Fruit fly (Drosophila melanogaster) whole organism, pupa: ENCODE measurements around the gene Gr61a.
A peak's percentile ranks its signal among the peaks of the same experiment; 100 is the strongest.

ENCODE experiments used
- CG10348 ChIP-seq: fragments of 200-800 bp; sonication (Bioruptor generic); IDR thresholded peaks from 2 replicates; pipeline ENCODE4 v1.3.6; 2022; ENCODE audit warnings: missing biosample characterization, missing genetic modification characterization
- CG12605 ChIP-seq: fragments of 200-800 bp; sonication (Bioruptor generic); IDR thresholded peaks from 2 replicates; pipeline ENCODE4 v1.3.6; 2022; ENCODE audit warnings: missing biosample characterization, missing genetic modification characterization
- CG13204 ChIP-seq: fragments of 200-800 bp; sonication (Bioruptor generic); optimal IDR thresholded peaks from 2 replicates; lab custom pipeline; 2018; ENCODE audit warnings: missing biosample characterization, mild to moderate bottlenecking, missing genetic modification characterization, moderate library complexity
- CG14655 ChIP-seq: fragments of 200-800 bp; sonication (Bioruptor generic); optimal IDR thresholded peaks from 3 replicates; lab custom pipeline; 2017; ENCODE audit warnings: mild to moderate bottlenecking, missing biosample characterization, missing genetic modification reagents, missing genetic modification characterization
- CG15710 ChIP-seq: fragments of 200-800 bp; sonication (Bioruptor generic); optimal IDR thresholded peaks from 2 replicates; lab custom pipeline; 2018; ENCODE audit warnings: missing biosample characterization, mild to moderate bottlenecking, missing genetic modification characterization, moderate library complexity
- CG17806 ChIP-seq: fragments of 200-800 bp; sonication (Bioruptor generic); optimal IDR thresholded peaks from 2 replicates; lab custom pipeline; 2018; ENCODE audit warnings: missing biosample characterization, mild to moderate bottlenecking, missing genetic modification characterization, moderate library complexity
- CG32121 ChIP-seq: fragments of 200-800 bp; sonication (Bioruptor generic); IDR thresholded peaks from 2 replicates; pipeline ENCODE4 v1.3.6; 2022; ENCODE audit warnings: missing biosample characterization, missing genetic modification characterization
- CG34367 ChIP-seq: fragments of 200-800 bp; sonication (Bioruptor generic); optimal IDR thresholded peaks from 2 replicates; lab custom pipeline; 2018; ENCODE audit warnings: missing biosample characterization, mild to moderate bottlenecking, missing genetic modification characterization
- CG4496 ChIP-seq: fragments of 200-800 bp; sonication (Bioruptor generic); IDR thresholded peaks from 3 replicates; pipeline ENCODE4 v1.3.6; 2022; ENCODE audit warnings: missing biosample characterization, missing genetic modification characterization
- CG8159 ChIP-seq: fragments of 200-800 bp; sonication (Bioruptor generic); optimal IDR thresholded peaks from 3 replicates; lab custom pipeline; 2018; ENCODE audit warnings: missing biosample characterization, mild to moderate bottlenecking, missing genetic modification characterization, moderate library complexity
- CG8301 ChIP-seq: fragments of 200-800 bp; sonication (Bioruptor generic); optimal IDR thresholded peaks from 2 replicates; lab custom pipeline; 2018; ENCODE audit warnings: missing biosample characterization, mild to moderate bottlenecking, missing genetic modification characterization
- CG9948 ChIP-seq: fragments of 200-800 bp; sonication (Bioruptor generic); optimal IDR thresholded peaks from 2 replicates; lab custom pipeline; 2018; ENCODE audit warnings: missing biosample characterization, mild to moderate bottlenecking, missing genetic modification characterization, moderate library complexity
- D1 ChIP-seq: fragments of 200-800 bp; sonication (Bioruptor generic); optimal IDR thresholded peaks from 2 replicates; lab custom pipeline; 2018; ENCODE audit warnings: missing biosample characterization, mild to moderate bottlenecking, missing genetic modification characterization, moderate library complexity
- EcR ChIP-seq: fragments of 200-800 bp; sonication (Bioruptor generic); optimal IDR thresholded peaks from 3 replicates; lab custom pipeline; 2019; ENCODE audit warnings: missing biosample characterization, missing genetic modification characterization, mild to moderate bottlenecking, moderate library complexity, missing genetic modification reagents
- Ets98B ChIP-seq: fragments of 200-800 bp; sonication (Bioruptor generic); IDR thresholded peaks from 2 replicates; pipeline ENCODE4 v1.3.6; 2022; ENCODE audit warnings: missing biosample characterization, missing genetic modification characterization
- Pif1A ChIP-seq: fragments of 200-800 bp; sonication (Bioruptor generic); optimal IDR thresholded peaks from 3 replicates; lab custom pipeline; 2016; ENCODE audit warnings: missing biosample characterization, missing genetic modification characterization
- Pif1B ChIP-seq: fragments of 200-800 bp; sonication (Bioruptor generic); optimal IDR thresholded peaks from 3 replicates; lab custom pipeline; 2016; ENCODE audit warnings: missing biosample characterization, missing genetic modification characterization
- Snoo ChIP-seq: fragments of 200-800 bp; sonication (Bioruptor generic); optimal IDR thresholded peaks from 3 replicates; lab custom pipeline; 2017; ENCODE audit warnings: missing biosample characterization, mild to moderate bottlenecking, missing genetic modification characterization, inconsistent platforms
- fd96Ca ChIP-seq: fragments of 200-800 bp; sonication (Bioruptor generic); IDR thresholded peaks from 3 replicates; pipeline ENCODE4 v1.3.6; 2022; ENCODE audit warnings: missing biosample characterization, missing genetic modification characterization
- gl ChIP-seq: fragments of 200-800 bp; sonication (Bioruptor generic); optimal IDR thresholded peaks from 2 replicates; lab custom pipeline; 2018; ENCODE audit warnings: missing biosample characterization, mild to moderate bottlenecking, missing genetic modification characterization
- rn ChIP-seq: fragments of 200-800 bp; sonication (Bioruptor generic); IDR thresholded peaks from 2 replicates; pipeline ENCODE4 v1.3.6; 2022; ENCODE audit warnings: missing biosample characterization, missing genetic modification characterization

Gene Gr61a

DNA sequence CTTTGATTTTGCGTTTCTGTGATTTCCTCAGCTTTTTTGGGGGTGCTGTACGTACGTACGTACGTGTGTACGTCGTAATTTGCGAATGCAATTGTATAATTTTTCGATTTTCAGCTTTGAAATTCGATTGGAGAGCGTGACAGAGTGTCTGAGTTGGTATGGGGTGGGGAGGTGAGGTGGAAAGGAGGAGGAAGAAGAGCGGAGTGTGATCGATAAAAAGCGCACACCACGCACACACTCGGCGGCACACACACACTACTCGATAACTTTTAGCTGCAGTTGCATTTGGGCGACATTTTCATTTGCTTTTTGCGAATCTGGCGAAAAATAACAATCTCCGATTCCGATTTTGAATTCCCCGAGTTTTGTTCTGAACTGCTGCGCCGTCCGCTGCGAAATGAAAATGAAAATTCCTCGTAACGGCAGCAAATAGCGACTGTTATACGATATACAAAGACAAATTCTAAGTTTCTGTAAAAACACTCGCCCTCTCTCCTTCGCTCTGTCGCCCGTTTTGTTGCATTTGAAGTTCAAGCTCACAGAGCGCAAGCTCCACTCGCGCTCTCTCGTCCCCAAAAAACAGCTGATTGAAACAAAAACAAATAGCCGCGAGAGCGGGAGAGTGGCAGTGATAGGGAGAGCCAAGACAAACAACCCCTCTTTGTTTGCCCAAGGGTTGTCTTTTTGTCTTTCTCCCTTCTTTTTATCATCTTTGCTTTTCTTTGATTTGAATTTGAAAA lies 40.4 kb downstream of the Gr61a start, which contains the start of gene CG13907:
Gene CG13907 (minus strand): TSS at position 518 of the 740 bp plus-strand sequence.
- TF ChIP-seq Pif1A (GFP tag; lab: Kevin White, UChicago) (peak; percentile 5), CG12605 (GFP tag; lab: Robert Waterston, UW) (peak; percentile 47; the same call in 1 of the 2 replicates), EcR (GFP tag; lab: Kevin White, UChicago) (peak; percentile 12), CG32121 (peak; percentile 29; the same call in 1 of the 2 replicates), CG9948 (no peak), CG10348 (GFP tag; lab: Robert Waterston, UW) (no peak), CG4496 (GFP tag; lab: Robert Waterston, UW) (peak; percentile 52; the same call in 2 of the 3 replicates)

DNA sequence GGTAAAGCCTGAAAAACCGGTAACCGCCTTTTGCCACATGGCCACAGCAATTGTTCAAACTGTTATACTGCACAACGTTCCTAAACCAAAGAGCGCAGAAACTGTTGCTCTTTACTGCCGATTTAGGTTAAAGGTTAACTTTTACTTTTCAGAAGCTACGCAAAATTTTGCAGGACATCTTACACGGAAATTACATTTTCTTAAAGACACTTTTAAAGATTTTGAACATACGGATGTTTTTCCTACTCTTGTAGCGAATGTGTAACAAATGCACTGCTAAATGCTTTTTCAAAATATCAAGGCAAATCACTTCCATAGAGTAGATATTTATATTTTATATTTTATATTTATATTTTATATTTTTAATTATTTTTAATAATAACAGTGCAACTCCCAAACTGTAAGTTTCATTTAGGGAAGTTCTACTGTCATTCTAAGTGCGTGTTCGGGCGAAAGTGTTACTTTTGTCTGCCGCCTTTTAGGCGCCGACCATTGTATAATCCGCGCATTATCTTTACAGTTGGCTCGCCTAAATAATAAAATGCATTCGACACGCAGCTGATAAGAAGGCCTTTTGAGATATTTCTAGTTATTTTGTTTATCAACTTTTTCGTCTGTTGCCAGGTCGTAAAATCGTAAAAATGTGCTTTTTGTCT lies 41.1 kb downstream of the Gr61a start:
- TF ChIP-seq CG15710 (no peak), CG8159 (no peak), Ets98B (GFP tag; lab: Robert Waterston, UW) (no peak)

DNA sequence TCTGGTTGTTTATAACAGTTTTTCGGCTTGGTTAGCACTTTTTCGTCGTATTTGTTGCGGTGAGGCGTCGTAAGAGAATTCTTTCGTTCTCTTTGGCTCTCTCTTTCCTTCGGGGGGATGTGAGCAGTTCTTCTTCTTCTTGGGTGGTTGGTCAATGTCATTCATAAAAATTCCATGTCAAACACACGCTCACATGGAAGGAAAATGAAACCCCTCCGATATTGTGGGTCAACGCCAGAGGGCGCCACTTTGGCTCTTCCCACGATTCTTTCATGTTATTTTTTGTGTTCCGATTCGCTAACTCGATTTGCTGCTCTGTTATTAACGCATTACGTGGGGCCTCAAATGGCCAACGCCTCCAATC lies 41.6 kb downstream of the Gr61a start:
- TF ChIP-seq Snoo (tag; lab: Kevin White, UChicago) (no peak), CG14655 (GFP tag; lab: Kevin White, UChicago) (no peak), CG17806 (tag; lab: Kevin White, UChicago) (no peak), CG12605 (GFP tag; lab: Robert Waterston, UW) (no peak), CG8301 (tag; lab: Kevin White, UChicago) (no peak), rn (GFP tag; lab: Robert Waterston, UW) (no peak), CG34367 (tag; lab: Kevin White, UChicago) (no peak), Pif1A (GFP tag; lab: Kevin White, UChicago) (no peak), gl (tag; lab: Kevin White, UChicago) (no peak), Pif1B (no peak), D1 (tag; lab: Kevin White, UChicago) (no peak), CG32121 (no peak), fd96Ca (GFP tag; lab: Robert Waterston, UW) (no peak), CG9948 (no peak), EcR (GFP tag; lab: Kevin White, UChicago) (no peak), CG15710 (no peak), CG13204 (GFP tag; lab: Kevin White, UChicago) (no peak), CG4496 (GFP tag; lab: Robert Waterston, UW) (no peak)

DNA sequence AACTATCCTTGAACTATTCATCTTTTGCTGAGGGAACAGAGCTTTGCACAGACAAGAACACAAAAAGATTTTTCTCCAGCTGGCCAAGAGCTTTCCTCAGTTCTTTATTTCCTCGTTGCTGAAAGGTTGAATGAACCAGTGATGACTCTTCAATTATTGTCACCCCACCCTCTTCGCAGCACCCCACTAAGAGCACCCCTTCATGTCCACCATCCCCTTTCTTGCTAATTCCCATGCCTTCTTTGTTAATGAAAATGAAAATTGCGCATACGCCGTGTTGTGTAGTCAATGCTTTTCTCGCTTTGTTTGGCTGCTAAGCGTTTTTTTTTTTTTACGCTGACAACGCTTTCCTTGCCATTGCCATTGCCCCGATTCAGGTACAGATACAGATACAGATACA lies 42.5 kb downstream of the Gr61a start:
- TF ChIP-seq EcR (GFP tag; lab: Kevin White, UChicago) = peak; percentile 92
- no peak for TF ChIP-seq CG12605 (GFP tag; lab: Robert Waterston, UW)

DNA sequence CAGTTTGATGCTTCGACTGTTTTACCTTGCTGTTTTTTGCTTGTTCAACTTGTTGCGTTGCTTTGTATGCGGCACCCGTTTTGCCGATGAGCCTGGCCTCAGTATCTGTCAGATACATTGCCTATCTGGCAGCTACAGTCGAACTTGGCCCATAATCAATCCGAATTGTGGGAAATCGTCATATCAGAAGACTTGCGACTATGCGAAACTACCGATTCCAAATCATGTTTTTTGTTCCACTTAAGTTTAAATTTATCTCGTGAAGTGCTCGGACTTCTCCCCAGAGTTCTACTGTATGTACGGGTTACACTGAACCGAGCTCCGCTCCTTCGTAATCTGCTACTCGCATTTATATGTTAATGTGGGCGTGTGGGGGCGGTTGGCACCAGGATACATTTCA lies 43.0 kb downstream of the Gr61a start:
- TF ChIP-seq CG10348 (GFP tag; lab: Robert Waterston, UW) = no peak
- no peak for TF ChIP-seq Snoo (tag; lab: Kevin White, UChicago)
- no peak for TF ChIP-seq D1 (tag; lab: Kevin White, UChicago)
- TF ChIP-seq Pif1A (GFP tag; lab: Kevin White, UChicago) = no peak
- no peak for TF ChIP-seq CG13204 (GFP tag; lab: Kevin White, UChicago)
- 0 out of 3 replicates have a peak, but pooled peaks have one; percentile 52 for TF ChIP-seq fd96Ca (GFP tag; lab: Robert Waterston, UW)
- no peak for TF ChIP-seq CG34367 (tag; lab: Kevin White, UChicago)
- no peak for TF ChIP-seq CG12605 (GFP tag; lab: Robert Waterston, UW)
- TF ChIP-seq EcR (GFP tag; lab: Kevin White, UChicago) = no peak
- TF ChIP-seq CG8301 (tag; lab: Kevin White, UChicago) = no peak
- TF ChIP-seq CG15710 = no peak
- no peak for TF ChIP-seq CG32121
- peak; percentile 40 for TF ChIP-seq Ets98B (GFP tag; lab: Robert Waterston, UW)
- no peak for TF ChIP-seq CG17806 (tag; lab: Kevin White, UChicago)
- peak; percentile 68; the same call in 2 of the 3 replicates for TF ChIP-seq CG4496 (GFP tag; lab: Robert Waterston, UW)
- TF ChIP-seq Pif1B = no peak
- TF ChIP-seq rn (GFP tag; lab: Robert Waterston, UW) = no peak
- no peak for TF ChIP-seq CG14655 (GFP tag; lab: Kevin White, UChicago)
- peak; percentile 33 for TF ChIP-seq CG8159
- no peak for TF ChIP-seq gl (tag; lab: Kevin White, UChicago)
- TF ChIP-seq CG9948 = no peak

DNA sequence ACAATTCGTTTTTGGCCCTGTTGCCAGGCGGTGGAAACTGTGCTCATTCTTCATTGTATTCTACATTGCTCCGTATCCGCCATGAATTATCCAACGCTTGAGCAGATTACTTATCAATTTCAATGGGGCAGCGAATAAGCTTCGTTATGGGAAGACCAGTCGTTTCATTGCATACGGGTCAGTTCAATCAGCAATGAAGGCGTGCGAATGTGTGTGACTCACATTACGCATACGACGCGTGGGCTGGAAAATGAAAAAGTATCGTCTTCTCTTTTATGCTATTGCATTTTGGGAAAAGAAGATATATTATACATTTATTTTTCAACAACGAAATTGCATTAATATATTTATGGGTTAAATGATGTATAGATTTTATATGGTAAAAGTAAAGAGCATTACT lies 43.8 kb downstream of the Gr61a start:
- TF ChIP-seq CG17806 (tag; lab: Kevin White, UChicago) = no peak
- TF ChIP-seq gl (tag; lab: Kevin White, UChicago) = no peak
- TF ChIP-seq CG12605 (GFP tag; lab: Robert Waterston, UW) = no peak
- no peak for TF ChIP-seq CG14655 (GFP tag; lab: Kevin White, UChicago)
- no peak for TF ChIP-seq CG8159
- TF ChIP-seq D1 (tag; lab: Kevin White, UChicago) = no peak
- no peak for TF ChIP-seq CG4496 (GFP tag; lab: Robert Waterston, UW)
- TF ChIP-seq EcR (GFP tag; lab: Kevin White, UChicago) = no peak
- TF ChIP-seq Ets98B (GFP tag; lab: Robert Waterston, UW) = no peak
- no peak for TF ChIP-seq CG8301 (tag; lab: Kevin White, UChicago)
- no peak for TF ChIP-seq CG32121
- TF ChIP-seq Pif1B = no peak
- no peak for TF ChIP-seq CG9948
